Fruit fly (Drosophila melanogaster): ENCODE measurements around the gene nbs.

- TF ChIP-seq kay (GFP tag; ENCODE audit: borderline replicate concordance) (no peak), CG12768 (GFP tag; optimal IDR thresholded peaks at IDR 0.05) (no peak)
Observed at dm6 chr3L:9720102-9720501, 2.9 kb downstream of the nbs start.

All from whole organism, adult.